Fruit fly (Drosophila melanogaster) S2 (cell line): ENCODE measurements around the gene Mettl3.

Experiments used
- CG8478 ChIP-seq: fragments of >200 bp; optimal IDR thresholded peaks from 2 replicates; lab custom pipeline; 2018
- CTCF ChIP-seq, 2 experiments: fragments of >200 bp; optimal IDR thresholded peaks; 2 replicates each; lab custom pipeline; 2018

Mettl3 gene

dm6 chr3R:24038736-24039556 lies 7.0 kb downstream of the Mettl3 start, which contains the start of gene Miro:
Miro (minus strand) TSS chr3R:24038847.
- TF ChIP-seq CG8478 = no peak
- no peak for TF ChIP-seq CTCF (optimal IDR thresholded peaks at IDR 0.05; lab: Kevin White, UChicago)

dm6 chr3R:24046580-24047225 lies 14.7 kb downstream of the Mettl3 start:
- TF ChIP-seq CG8478 = no peak
- no peak for TF ChIP-seq CTCF (optimal IDR thresholded peaks at IDR 0.05; lab: Kevin White, UChicago)

- no peak for TF ChIP-seq CG8478
- no peak for TF ChIP-seq CTCF (optimal IDR thresholded peaks at IDR 0.05; lab: Kevin White, UChicago)
Observed at dm6 chr3R:24047226-24047976, 15.4 kb downstream of the Mettl3 start, which contains the start of gene CG5986. CG5986 (plus strand) TSS chr3R:24047790.

- TF ChIP-seq CG8478 (no peak), CTCF (optimal IDR thresholded peaks at IDR 0.05; lab: Kevin White, UChicago) (no peak)
Observed at dm6 chr3R:24047998-24048511, 16.1 kb downstream of the Mettl3 start, which contains the start of gene Rox8. Rox8 (minus strand) TSS chr3R:24048265.

dm6 chr3R:24050690-24051440 lies 18.9 kb downstream of the Mettl3 start, which contains the start of the genes Atg6 and Pisd:
Atg6 (minus strand) TSS chr3R:24050782.
Pisd (plus strand) TSS chr3R:24050783.
- peak in 1 of 2 experiments; percentile 55 for TF ChIP-seq CTCF (optimal IDR thresholded peaks at IDR 0.05; lab: Kevin White, UChicago)
- TF ChIP-seq CG8478 = no peak

dm6 chr3R:24051459-24052165 lies 19.7 kb downstream of the Mettl3 start:
- TF ChIP-seq CTCF (optimal IDR thresholded peaks at IDR 0.05; lab: Kevin White, UChicago) = no peak
- TF ChIP-seq CG8478 = no peak

dm6 chr3R:24053506-24054102 lies 21.6 kb downstream of the Mettl3 start:
- TF ChIP-seq CG8478 = no peak
- TF ChIP-seq CTCF (optimal IDR thresholded peaks at IDR 0.05; lab: Kevin White, UChicago) = no peak

- TF ChIP-seq CG8478 = no peak
- TF ChIP-seq CTCF (optimal IDR thresholded peaks at IDR 0.05; lab: Kevin White, UChicago) = no peak
Observed at dm6 chr3R:24054227-24054626, 22.3 kb downstream of the Mettl3 start, which contains the start of gene CG6000. CG6000 (plus strand) TSS chr3R:24054391.

dm6 chr3R:24057188-24057587 lies 25.2 kb downstream of the Mettl3 start, which contains the start of gene Hsp68:
Hsp68 (minus strand) TSS chr3R:24057310.
- no peak for TF ChIP-seq CG8478
- TF ChIP-seq CTCF (optimal IDR thresholded peaks at IDR 0.05; lab: Kevin White, UChicago) = no peak

- TF ChIP-seq CG8478 = no peak
- peak in 1 of 2 experiments; percentile 20 for TF ChIP-seq CTCF (optimal IDR thresholded peaks at IDR 0.05; lab: Kevin White, UChicago)
Observed at dm6 chr3R:24058041-24058440, 26.1 kb downstream of the Mettl3 start, which contains the start of gene SMC1. SMC1 (plus strand) TSS chr3R:24058287.

dm6 chr3R:24065718-24066117 lies 33.8 kb downstream of the Mettl3 start:
- TF ChIP-seq CG8478 = no peak
- no peak for TF ChIP-seq CTCF (optimal IDR thresholded peaks at IDR 0.05; lab: Kevin White, UChicago)

- TF ChIP-seq CTCF (optimal IDR thresholded peaks at IDR 0.05; lab: Kevin White, UChicago) (no peak), CG8478 (no peak)
Observed at dm6 chr3R:24068830-24069229, 36.9 kb downstream of the Mettl3 start.

- TF ChIP-seq CTCF (optimal IDR thresholded peaks at IDR 0.05; lab: Kevin White, UChicago) = no peak
Observed at dm6 chr3R:24069965-24070364, 38.0 kb downstream of the Mettl3 start.
